Fruit fly (Drosophila melanogaster) whole organism, embryonic: ENCODE results near the gene how.
A peak's percentile ranks its signal among the peaks of the same experiment; 100 is the strongest.

Experiments
- Awh ChIP-seq: fragments of 200-800 bp; sonication (Bioruptor generic); IDR thresholded peaks from 2 replicates; pipeline ENCODE4, ENCODE4 v1.3.6; 2022; ENCODE audit warnings: missing biosample characterization, missing genetic modification characterization
- BEAF-32 ChIP-seq: fragments of 200-800 bp; sonication (Bioruptor generic); optimal IDR thresholded peaks from 3 replicates; lab custom pipeline; 2017; ENCODE audit warnings: missing biosample characterization, missing genetic modification characterization, mild to moderate bottlenecking, moderate library complexity, missing genetic modification reagents
- Bgb ChIP-seq: fragments of 200-800 bp; sonication (Bioruptor generic); IDR thresholded peaks from 2 replicates; pipeline ENCODE4 v1.3.6; 2022; ENCODE audit warnings: missing biosample characterization, missing genetic modification characterization; ENCODE audit not compliant: partially characterized antibody
- CG11247 ChIP-seq: fragments of 200-800 bp; sonication (Bioruptor generic); IDR thresholded peaks from 2 replicates; pipeline ENCODE4 v1.3.6; 2022; ENCODE audit warnings: missing biosample characterization, missing genetic modification characterization
- CG12659 ChIP-seq: fragments of 200-800 bp; sonication (Bioruptor generic); optimal IDR thresholded peaks from 3 replicates; lab custom pipeline; 2017; ENCODE audit warnings: mild to moderate bottlenecking, missing biosample characterization, missing genetic modification reagents, missing genetic modification characterization
- CG14965 ChIP-seq: fragments of 200-800 bp; sonication (Bioruptor generic); optimal IDR thresholded peaks from 2 replicates; lab custom pipeline; 2016; ENCODE audit warnings: missing biosample characterization, missing genetic modification characterization, borderline replicate concordance
- CG15011 ChIP-seq: fragments of 200-800 bp; sonication (Bioruptor generic); optimal IDR thresholded peaks from 3 replicates; lab custom pipeline; 2018; ENCODE audit warnings: missing biosample characterization, mild to moderate bottlenecking, missing genetic modification characterization
- CG17359 ChIP-seq: fragments of 200-800 bp; sonication (Bioruptor generic); optimal IDR thresholded peaks from 3 replicates; lab custom pipeline; 2018; ENCODE audit warnings: missing biosample characterization, mild to moderate bottlenecking, missing genetic modification characterization, moderate library complexity
- CG18476 ChIP-seq: fragments of 200-800 bp; sonication (Bioruptor generic); optimal IDR thresholded peaks from 2 replicates; lab custom pipeline; 2016; ENCODE audit warnings: missing biosample characterization, mild to moderate bottlenecking, missing genetic modification characterization
- CG18599 ChIP-seq: fragments of 200-800 bp; sonication (Bioruptor generic); optimal IDR thresholded peaks from 3 replicates; lab custom pipeline; 2017; ENCODE audit warnings: missing biosample characterization, missing genetic modification characterization, mild to moderate bottlenecking, moderate library complexity, missing genetic modification reagents
- CG31365 ChIP-seq: fragments of 200-800 bp; sonication (Bioruptor generic); optimal IDR thresholded peaks from 2 replicates; lab custom pipeline; 2018; ENCODE audit warnings: missing biosample characterization, mild to moderate bottlenecking, missing genetic modification characterization
- CG34224 ChIP-seq: fragments of 200-800 bp; sonication (Bioruptor generic); IDR thresholded peaks from 3 replicates; pipeline ENCODE4 v1.3.6; 2022; ENCODE audit warnings: missing biosample characterization, missing genetic modification characterization; ENCODE audit not compliant: partially characterized antibody
- CG4282 ChIP-seq: fragments of 200-800 bp; sonication (Bioruptor generic); optimal IDR thresholded peaks from 2 replicates; lab custom pipeline; 2016; ENCODE audit warnings: missing biosample characterization, missing genetic modification characterization
- CG7357 ChIP-seq: fragments of 200-800 bp; sonication (Bioruptor generic); IDR thresholded peaks from 3 replicates; pipeline ENCODE4 v1.3.6; 2022; ENCODE audit warnings: missing biosample characterization, missing genetic modification characterization
- CG8388 ChIP-seq: fragments of 200-800 bp; sonication (Bioruptor generic); optimal IDR thresholded peaks from 2 replicates; lab custom pipeline; 2019; ENCODE audit warnings: missing biosample characterization, mild to moderate bottlenecking, missing genetic modification characterization, moderate library complexity
- CG9876 ChIP-seq: fragments of 200-800 bp; sonication (Bioruptor generic); optimal IDR thresholded peaks from 2 replicates; lab custom pipeline; 2016; ENCODE audit warnings: missing biosample characterization, missing genetic modification characterization
- Dll ChIP-seq: fragments of 200-800 bp; sonication (Bioruptor generic); IDR thresholded peaks from 4 replicates; pipeline ENCODE4 v1.3.6; 2022; ENCODE audit warnings: missing biosample characterization, missing genetic modification characterization; ENCODE audit not compliant: partially characterized antibody
- Dp ChIP-seq: fragments of 200-800 bp; sonication (Bioruptor generic); optimal IDR thresholded peaks from 2 replicates; lab custom pipeline; 2018; ENCODE audit warnings: missing biosample characterization, mild to moderate bottlenecking, missing genetic modification characterization, moderate library complexity
- Hmr ChIP-seq: fragments of 200-800 bp; sonication (Bioruptor generic); optimal IDR thresholded peaks from 3 replicates; lab custom pipeline; 2017; ENCODE audit warnings: mild to moderate bottlenecking, missing biosample characterization, missing genetic modification reagents, missing genetic modification characterization
- MTF-1 ChIP-seq: fragments of 200-800 bp; sonication (Bioruptor generic); optimal IDR thresholded peaks from 2 replicates; lab custom pipeline; 2018; ENCODE audit warnings: missing biosample characterization, mild to moderate bottlenecking, missing genetic modification characterization, borderline replicate concordance
- Meics ChIP-seq: fragments of 200-800 bp; sonication (Bioruptor generic); optimal IDR thresholded peaks from 2 replicates; lab custom pipeline; 2017; ENCODE audit warnings: missing biosample characterization, mild to moderate bottlenecking, missing genetic modification characterization
- NfI ChIP-seq: fragments of 200-800 bp; sonication (Bioruptor generic); optimal IDR thresholded peaks from 3 replicates; lab custom pipeline; 2018; ENCODE audit warnings: missing biosample characterization, mild to moderate bottlenecking, missing genetic modification characterization, moderate library complexity
- Sox100B ChIP-seq: fragments of 200-800 bp; sonication (Bioruptor generic); optimal IDR thresholded peaks from 3 replicates; lab custom pipeline; 2018; ENCODE audit warnings: missing biosample characterization, mild to moderate bottlenecking, missing genetic modification characterization
- bcd ChIP-seq: fragments of 200-800 bp; sonication (Bioruptor generic); optimal IDR thresholded peaks from 2 replicates; lab custom pipeline; 2017; ENCODE audit warnings: missing biosample characterization, mild to moderate bottlenecking, missing genetic modification characterization
- caup ChIP-seq: fragments of 200-800 bp; sonication (Bioruptor generic); optimal IDR thresholded peaks from 3 replicates; lab custom pipeline; 2017; ENCODE audit warnings: missing biosample characterization, mild to moderate bottlenecking, missing genetic modification characterization, moderate library complexity; ENCODE audit not compliant: severe bottlenecking
- chm ChIP-seq: fragments of 200-800 bp; sonication (Bioruptor generic); IDR thresholded peaks from 2 replicates; pipeline ENCODE4 v1.3.6; 2022; ENCODE audit warnings: missing biosample characterization, missing genetic modification characterization
- ci ChIP-seq: fragments of 200-800 bp; sonication (Bioruptor generic); IDR thresholded peaks from 3 replicates; pipeline ENCODE4 v1.3.6; 2022; ENCODE audit warnings: missing biosample characterization, missing genetic modification characterization
- crp ChIP-seq, 2 experiments: fragments of 200-800 bp; sonication (Bioruptor generic); optimal IDR thresholded peaks; 2 replicates in 1 of 2; 3 replicates in 1 of 2; lab custom pipeline; 2017; ENCODE audit warnings: missing biosample characterization in 2 of 2, missing genetic modification characterization in 2 of 2, mild to moderate bottlenecking in 1 of 2, moderate library complexity in 1 of 2
- cwo ChIP-seq: fragments of 200-800 bp; sonication (Bioruptor generic); optimal IDR thresholded peaks from 3 replicates; lab custom pipeline; 2017; ENCODE audit warnings: missing biosample characterization, missing genetic modification characterization, mild to moderate bottlenecking, moderate library complexity, missing genetic modification reagents
- dysf ChIP-seq: fragments of 200-800 bp; sonication (Bioruptor generic); IDR thresholded peaks from 3 replicates; pipeline ENCODE4 v1.3.6; 2022; ENCODE audit warnings: missing biosample characterization, missing genetic modification characterization
- en ChIP-seq: fragments of 200-800 bp; sonication (Bioruptor generic); optimal IDR thresholded peaks from 2 replicates; lab custom pipeline; 2016; ENCODE audit warnings: missing biosample characterization, missing genetic modification characterization
- gem ChIP-seq: fragments of 200-800 bp; sonication (Bioruptor generic); optimal IDR thresholded peaks from 2 replicates; lab custom pipeline; 2019; ENCODE audit warnings: missing biosample characterization, mild to moderate bottlenecking, missing genetic modification characterization, moderate library complexity
- lmd ChIP-seq: fragments of 200-800 bp; sonication (Bioruptor generic); IDR thresholded peaks from 2 replicates; pipeline ENCODE4 v1.3.6; 2022; ENCODE audit warnings: missing biosample characterization, missing genetic modification characterization
- phol ChIP-seq: fragments of 200-800 bp; sonication (Bioruptor generic); optimal IDR thresholded peaks from 3 replicates; lab custom pipeline; 2018; ENCODE audit warnings: missing biosample characterization, mild to moderate bottlenecking, missing genetic modification characterization, moderate library complexity
- slbo ChIP-seq: fragments of 200-800 bp; sonication (Bioruptor generic); IDR thresholded peaks from 2 replicates; pipeline ENCODE4 v1.3.6; 2022; ENCODE audit warnings: missing biosample characterization, missing genetic modification characterization
- tin ChIP-seq: fragments of 200-800 bp; sonication (Bioruptor generic); optimal IDR thresholded peaks from 3 replicates; lab custom pipeline; 2016; ENCODE audit warnings: missing biosample characterization, missing genetic modification characterization
- tio ChIP-seq: fragments of 200-800 bp; sonication (Bioruptor generic); optimal IDR thresholded peaks from 2 replicates; lab custom pipeline; 2017; ENCODE audit warnings: missing biosample characterization, missing genetic modification characterization, inconsistent platforms
- unc-4 ChIP-seq: fragments of 200-800 bp; sonication (Bioruptor generic); IDR thresholded peaks from 2 replicates; pipeline ENCODE4 v1.3.6; 2022; ENCODE audit warnings: missing biosample characterization, missing genetic modification characterization; ENCODE audit not compliant: partially characterized antibody
- unpg ChIP-seq: fragments of 200-800 bp; sonication (Bioruptor generic); optimal IDR thresholded peaks from 3 replicates; lab custom pipeline; 2018; ENCODE audit warnings: missing biosample characterization, mild to moderate bottlenecking, missing genetic modification characterization, moderate library complexity

how gene

DNA sequence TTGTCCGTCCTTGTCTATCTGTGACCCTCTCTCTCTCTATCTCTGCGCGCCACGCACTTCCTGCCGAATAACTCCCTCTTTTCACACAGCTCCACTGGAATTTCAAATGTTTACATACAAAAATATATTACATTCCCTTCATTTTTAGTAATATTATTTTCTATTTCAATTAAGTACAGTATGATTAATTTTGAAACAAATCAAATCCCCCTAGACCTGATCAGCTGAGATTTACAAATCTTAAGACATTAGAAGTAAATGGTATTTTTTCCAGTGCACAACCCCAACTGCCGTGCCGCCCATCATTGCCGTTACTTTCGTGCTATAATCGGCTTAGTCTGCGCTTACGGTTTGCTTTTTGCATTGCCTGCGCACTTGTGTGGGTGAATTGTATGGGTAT, 66.3 kb downstream of the how start (continued):
- TF ChIP-seq en (no peak), Hmr (peak; percentile 76), cwo (GFP tag; lab: Kevin White, UChicago) (peak; percentile 71), Dp (GFP tag; lab: Kevin White, UChicago) (no peak), NfI (GFP tag; lab: Kevin White, UChicago) (peak; percentile 24), caup (peak; percentile 89), CG11247 (GFP tag; lab: Robert Waterston, UW) (no peak), CG18599 (GFP tag; lab: Kevin White, UChicago) (peak; percentile 92), tin (GFP tag; lab: Kevin White, UChicago) (peak; percentile 36), ci (GFP tag; lab: Robert Waterston, UW) (no peak), CG8388 (GFP tag; lab: Kevin White, UChicago) (peak; percentile 30), phol (tag; lab: Kevin White, UChicago) (peak; percentile 32), dysf (GFP tag; lab: Robert Waterston, UW) (peak; percentile 66; the same call in 1 of the 3 replicates), slbo (GFP tag; lab: Robert Waterston, UW) (peak; percentile 62), Sox100B (GFP tag; lab: Kevin White, UChicago) (peak; percentile 38), bcd (GFP tag; lab: Kevin White, UChicago) (peak; percentile 48), BEAF-32 (GFP tag; lab: Kevin White, UChicago) (no peak), CG9876 (GFP tag; lab: Kevin White, UChicago) (no peak), Meics (GFP tag; lab: Kevin White, UChicago) (peak; percentile 88), lmd (GFP tag; lab: Robert Waterston, UW) (peak; percentile 49; the same call in 1 of the 2 replicates), gem (tag; lab: Kevin White, UChicago) (peak; percentile 71), CG7357 (GFP tag; lab: Robert Waterston, UW) (peak; percentile 36; the same call in 1 of the 3 replicates), CG4282 (GFP tag; lab: Kevin White, UChicago) (no peak), chm (GFP tag; lab: Robert Waterston, UW) (peak; percentile 40; the same call in 1 of the 2 replicates), CG12659 (GFP tag; lab: Kevin White, UChicago) (peak; percentile 37)
- TF ChIP-seq, all 482 proteins: peak for 98

DNA sequence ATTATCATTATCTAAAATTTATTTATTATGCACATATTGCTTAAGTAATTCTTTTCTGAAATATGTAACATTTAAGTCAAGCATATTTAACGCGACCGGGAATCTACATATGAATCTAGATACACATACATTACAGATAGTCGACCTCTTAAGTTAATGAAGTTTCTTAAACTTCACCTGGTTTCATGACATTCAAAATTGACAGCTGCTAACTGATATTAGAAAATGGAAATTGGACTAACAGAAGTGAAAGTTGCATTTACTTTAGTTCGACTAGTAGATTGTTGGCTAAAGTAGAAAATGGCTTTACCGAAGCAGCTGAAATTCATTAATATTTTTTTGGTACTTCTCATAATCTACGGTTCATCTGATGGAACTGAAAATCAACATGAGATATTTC, 71.1 kb downstream of the how start, which contains the start of gene Ir94a:
Ir94a (plus strand) TSS at position 301 of the 400 bp plus-strand sequence.
- TF ChIP-seq CG15011 (GFP tag; lab: Kevin White, UChicago) (no peak), Dll (GFP tag; lab: Robert Waterston, UW) (no peak)

DNA sequence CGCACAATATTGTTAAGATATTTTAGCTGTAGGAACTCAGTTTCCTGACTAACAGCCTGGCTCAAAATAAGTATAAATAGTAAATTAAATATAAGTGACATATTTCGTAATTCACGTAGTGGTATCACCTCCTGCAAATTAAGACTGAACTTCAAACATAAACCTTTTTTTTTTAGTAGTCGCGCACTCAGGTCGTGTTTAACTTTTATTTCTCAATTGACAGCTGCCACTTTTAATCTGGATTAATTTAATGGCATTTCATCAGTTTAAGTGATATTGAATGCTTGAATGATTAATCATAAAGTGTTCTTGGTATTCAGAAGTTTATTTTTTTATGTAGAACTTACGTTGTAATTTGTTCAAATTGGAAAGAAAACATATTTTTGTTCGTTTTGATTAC, 75.2 kb downstream of the how start, which contains the start of gene Ir94b:
Ir94b (minus strand) TSS at position 101 of the 400 bp plus-strand sequence.
- TF ChIP-seq CG14965 (GFP tag; lab: Kevin White, UChicago), result no peak
- TF ChIP-seq unc-4 (GFP tag; lab: Robert Waterston, UW), result no peak
- no peak for TF ChIP-seq Bgb
- no peak for TF ChIP-seq CG31365 (tag; lab: Kevin White, UChicago)
- no peak for TF ChIP-seq crp (GFP tag; optimal IDR thresholded peaks at IDR 0.05; lab: Kevin White, UChicago)
- no peak for TF ChIP-seq tio (GFP tag; lab: Kevin White, UChicago)
- no peak for TF ChIP-seq CG34224 (GFP tag; lab: Robert Waterston, UW)
- TF ChIP-seq CG18476 (GFP tag; lab: Kevin White, UChicago), result no peak
- no peak for TF ChIP-seq Awh
- TF ChIP-seq unpg (GFP tag; lab: Kevin White, UChicago), result no peak
- TF ChIP-seq MTF-1 (GFP tag; lab: Kevin White, UChicago), result no peak
- no peak for TF ChIP-seq CG17359 (tag; lab: Kevin White, UChicago)
